Worm (Caenorhabditis elegans) whole organism, L1 larva: ENCODE data around the gene C14A4.8.

Source experiments
- F16B12.6 ChIP-seq: fragments of 150-350 bp; optimal IDR thresholded peaks from 2 replicates; lab custom pipeline; 2014; ENCODE audit warnings: missing biosample characterization, missing genetic modification characterization
- Y116A8C.19 ChIP-seq: sonication (generic microtip); optimal IDR thresholded peaks from 2 replicates; lab custom pipeline; 2016; ENCODE audit warnings: missing compliant biosample characterization, missing genetic modification characterization, borderline replicate concordance
- alr-1 ChIP-seq: fragments of 200-800 bp; sonication (Bioruptor generic); optimal IDR thresholded peaks from 2 replicates; lab custom pipeline; 2018; ENCODE audit warnings: borderline replicate concordance, mild to moderate bottlenecking, missing genetic modification characterization, missing compliant biosample characterization
- aly-2 ChIP-seq: fragments of 150-350 bp; optimal IDR thresholded peaks from 2 replicates; lab custom pipeline; 2014; ENCODE audit warnings: missing biosample characterization, missing genetic modification characterization
- ceh-63 ChIP-seq: fragments of 200-800 bp; sonication (Bioruptor generic); optimal IDR thresholded peaks from 2 replicates; lab custom pipeline; 2018; ENCODE audit warnings: mild to moderate bottlenecking, missing genetic modification characterization, missing compliant biosample characterization
- ceh-88 ChIP-seq: fragments of 200-800 bp; sonication (Bioruptor generic); IDR thresholded peaks from 2 replicates; pipeline ENCODE4 v1.3.6; 2022; ENCODE audit warnings: missing genetic modification characterization, missing compliant biosample characterization
- ces-1 ChIP-seq: fragments of 150-350 bp; optimal IDR thresholded peaks from 2 replicates; lab custom pipeline; 2014; ENCODE audit warnings: missing biosample characterization, missing genetic modification reagents, missing genetic modification characterization
- efl-3 ChIP-seq: fragments of 200-800 bp; sonication (Bioruptor generic); optimal IDR thresholded peaks from 2 replicates; lab custom pipeline; 2018; ENCODE audit warnings: mild to moderate bottlenecking, missing genetic modification characterization, missing compliant biosample characterization
- egl-13 ChIP-seq: sonication (generic microtip); optimal IDR thresholded peaks from 2 replicates; lab custom pipeline; 2016; ENCODE audit warnings: missing genotype, missing genetic modification reagents, missing genetic modification characterization, missing compliant biosample characterization
- elt-2 ChIP-seq: sonication (generic microtip); optimal IDR thresholded peaks from 2 replicates; lab custom pipeline; 2016; ENCODE audit warnings: missing genetic modification characterization, mild to moderate bottlenecking, inconsistent platforms, missing compliant biosample characterization, missing genetic modification reagents
- ets-5 ChIP-seq: fragments of 200-800 bp; sonication (Bioruptor generic); IDR thresholded peaks from 2 replicates; pipeline ENCODE4 v1.3.6; 2022; ENCODE audit warnings: missing genetic modification characterization, missing compliant biosample characterization
- fkh-10 ChIP-seq: sonication (generic microtip); optimal IDR thresholded peaks from 2 replicates; lab custom pipeline; 2017; ENCODE audit warnings: missing biosample characterization, missing genetic modification reagents, missing genetic modification characterization
- fkh-4 ChIP-seq: sonication (generic microtip); optimal IDR thresholded peaks from 2 replicates; lab custom pipeline; 2016; ENCODE audit warnings: missing compliant biosample characterization, missing genetic modification characterization, borderline replicate concordance
- fkh-8 ChIP-seq: sonication (generic microtip); optimal IDR thresholded peaks from 2 replicates; lab custom pipeline; 2016; ENCODE audit warnings: mild to moderate bottlenecking, missing genetic modification characterization, missing compliant biosample characterization
- hlh-17 ChIP-seq: fragments of 200-800 bp; sonication (Bioruptor generic); optimal IDR thresholded peaks from 2 replicates; lab custom pipeline; 2018; ENCODE audit warnings: missing genetic modification characterization, mild to moderate bottlenecking, missing compliant biosample characterization, moderate library complexity, borderline replicate concordance
- hlh-4 ChIP-seq: sonication (generic microtip); optimal IDR thresholded peaks from 2 replicates; lab custom pipeline; 2016; ENCODE audit warnings: mild to moderate bottlenecking, missing genetic modification characterization, missing compliant biosample characterization
- hpl-2 ChIP-seq: fragments of 150-350 bp; optimal IDR thresholded peaks from 2 replicates; lab custom pipeline; 2014; ENCODE audit warnings: missing biosample characterization, missing genetic modification reagents, missing genetic modification characterization
- irx-1 ChIP-seq: sonication (generic microtip); optimal IDR thresholded peaks from 2 replicates; lab custom pipeline; 2016; ENCODE audit warnings: missing genetic modification characterization, missing compliant biosample characterization
- jun-1 ChIP-seq: fragments of 150-350 bp; optimal IDR thresholded peaks from 2 replicates; lab custom pipeline; 2014; ENCODE audit warnings: missing biosample characterization, missing genetic modification reagents, missing genetic modification characterization
- lin-13 ChIP-seq: fragments of 150-350 bp; optimal IDR thresholded peaks from 2 replicates; lab custom pipeline; 2014; ENCODE audit warnings: missing biosample characterization, missing genetic modification reagents, missing genetic modification characterization
- lin-35 ChIP-seq, 2 experiments: fragments of 150-350 bp; optimal IDR thresholded peaks; 2 replicates each; lab custom pipeline; 2014; ENCODE audit warnings: missing biosample characterization in 2 of 2, missing genetic modification characterization in 2 of 2, missing genetic modification reagents in 2 of 2
- lin-39 ChIP-seq: fragments of 150-350 bp; optimal IDR thresholded peaks from 2 replicates; lab custom pipeline; 2014; ENCODE audit warnings: missing biosample characterization, missing genetic modification reagents, missing genetic modification characterization
- lsy-2 ChIP-seq, 2 experiments: fragments of 150-350 bp; optimal IDR thresholded peaks; 2 replicates each; lab custom pipeline; 2014; ENCODE audit warnings: missing biosample characterization in 2 of 2, missing genetic modification characterization in 2 of 2
- mab-9 ChIP-seq: fragments of 200-800 bp; sonication (Bioruptor generic); IDR thresholded peaks from 2 replicates; pipeline ENCODE4 v1.3.6; 2022; ENCODE audit warnings: missing genetic modification reagents, missing genetic modification characterization, missing compliant biosample characterization
- nhr-237 ChIP-seq: fragments of 150-350 bp; optimal IDR thresholded peaks from 2 replicates; lab custom pipeline; 2014; ENCODE audit warnings: missing biosample characterization, missing genetic modification characterization
- nhr-28 ChIP-seq: fragments of 150-350 bp; optimal IDR thresholded peaks from 2 replicates; lab custom pipeline; 2014; ENCODE audit warnings: missing biosample characterization, missing genetic modification characterization
- nhr-47 ChIP-seq: sonication (generic microtip); optimal IDR thresholded peaks from 2 replicates; lab custom pipeline; 2016; ENCODE audit warnings: mild to moderate bottlenecking, missing genetic modification characterization, moderate library complexity, missing compliant biosample characterization
- nhr-71 ChIP-seq: sonication (generic microtip); optimal IDR thresholded peaks from 2 replicates; lab custom pipeline; 2016; ENCODE audit warnings: mild to moderate bottlenecking, missing genetic modification characterization, moderate library complexity, missing compliant biosample characterization
- nhr-77 ChIP-seq: fragments of 150-350 bp; optimal IDR thresholded peaks from 2 replicates; lab custom pipeline; 2014; ENCODE audit warnings: missing biosample characterization, missing genetic modification characterization
- nhr-84 ChIP-seq: sonication (generic microtip); optimal IDR thresholded peaks from 2 replicates; lab custom pipeline; 2017; ENCODE audit warnings: missing biosample characterization, missing genetic modification characterization
- nhr-85 ChIP-seq: sonication (generic microtip); peaks from one replicate; lab custom pipeline; 2016; ENCODE audit warnings: missing genetic modification characterization, inconsistent platforms, missing compliant biosample characterization
- pag-3 ChIP-seq: sonication (generic microtip); optimal IDR thresholded peaks from 2 replicates; lab custom pipeline; 2017; ENCODE audit warnings: missing genetic modification characterization, mild to moderate bottlenecking, missing compliant biosample characterization, antibody characterized with exemption, borderline replicate concordance; ENCODE audit not compliant: insufficient read depth
- pax-3 ChIP-seq: fragments of 200-800 bp; sonication (Bioruptor generic); optimal IDR thresholded peaks from 2 replicates; lab custom pipeline; 2018; ENCODE audit warnings: mild to moderate bottlenecking, missing genetic modification characterization, moderate library complexity, missing compliant biosample characterization
- pqm-1 ChIP-seq: sonication (generic microtip); optimal IDR thresholded peaks from 3 replicates; lab custom pipeline; 2017; ENCODE audit warnings: missing biosample characterization, missing genetic modification characterization
- rnt-1 ChIP-seq: sonication (generic microtip); optimal IDR thresholded peaks from 2 replicates; lab custom pipeline; 2016; ENCODE audit warnings: mild to moderate bottlenecking, missing genetic modification characterization, moderate library complexity, missing compliant biosample characterization
- skn-1 ChIP-seq: fragments of 150-350 bp; optimal IDR thresholded peaks from 2 replicates; lab custom pipeline; 2014; ENCODE audit warnings: missing biosample characterization, missing genetic modification characterization
- snpc-4 ChIP-seq: fragments of 150-350 bp; optimal IDR thresholded peaks from 2 replicates; lab custom pipeline; 2014; ENCODE audit warnings: missing biosample characterization, missing genetic modification characterization
- snu-23 ChIP-seq: sonication (generic microtip); optimal IDR thresholded peaks from 2 replicates; lab custom pipeline; 2016; ENCODE audit warnings: missing genetic modification characterization, missing compliant biosample characterization
- sptf-1 ChIP-seq: fragments of 150-350 bp; optimal IDR thresholded peaks from 2 replicates; lab custom pipeline; 2014; ENCODE audit warnings: missing biosample characterization, missing genetic modification characterization
- sup-37 ChIP-seq: fragments of 200-800 bp; sonication (Bioruptor generic); optimal IDR thresholded peaks from 2 replicates; lab custom pipeline; 2018; ENCODE audit warnings: mild to moderate bottlenecking, missing genetic modification characterization, missing compliant biosample characterization
- unc-30 ChIP-seq: sonication (generic microtip); optimal IDR thresholded peaks from 2 replicates; lab custom pipeline; 2017; ENCODE audit warnings: missing biosample characterization, missing genetic modification characterization
- unc-62 ChIP-seq: fragments of 150-350 bp; optimal IDR thresholded peaks from 2 replicates; lab custom pipeline; 2014; ENCODE audit warnings: missing biosample characterization, missing genetic modification reagents, missing genetic modification characterization
- unc-86 ChIP-seq: sonication (generic microtip); optimal IDR thresholded peaks from 2 replicates; lab custom pipeline; 2016; ENCODE audit warnings: missing genetic modification characterization, missing compliant biosample characterization
- unc-98 ChIP-seq: fragments of 200-800 bp; sonication (Bioruptor generic); IDR thresholded peaks from 2 replicates; pipeline ENCODE4 v1.3.6; 2022; ENCODE audit warnings: missing genetic modification characterization, missing compliant biosample characterization
- vab-15 ChIP-seq: sonication (generic microtip); optimal IDR thresholded peaks from 2 replicates; lab custom pipeline; 2017; ENCODE audit warnings: missing genotype, mild to moderate bottlenecking, missing genetic modification characterization, missing compliant biosample characterization
- zip-4 ChIP-seq: fragments of 200-800 bp; sonication (Bioruptor generic); optimal IDR thresholded peaks from 2 replicates; lab custom pipeline; 2018; ENCODE audit warnings: mild to moderate bottlenecking, missing genetic modification characterization, moderate library complexity, missing compliant biosample characterization
- ztf-11 ChIP-seq, 2 experiments: sonication (generic microtip); optimal IDR thresholded peaks; 2 replicates each; lab custom pipeline; 2016 to 2017; ENCODE audit warnings: missing genetic modification characterization in 2 of 2, missing biosample characterization in 1 of 2, missing compliant biosample characterization in 1 of 2
- ztf-4 ChIP-seq: fragments of 150-350 bp; optimal IDR thresholded peaks from 2 replicates; lab custom pipeline; 2014; ENCODE audit warnings: missing biosample characterization, missing genetic modification characterization

The C14A4.8 gene

ce11 chrII:10550173-10550572, 47.8 kb downstream of the C14A4.8 start (continued):
- TF ChIP-seq pqm-1 (tag; lab: Kevin White, UChicago) (no peak), lin-13 (GFP tag; lab: Kevin White, UChicago) (no peak), egl-13 (no peak), lsy-2 (tag; optimal IDR thresholded peaks at IDR 0.05; lab: Kevin White, UChicago) (peak in 1 of 2 experiments; percentile 44), aly-2 (tag; lab: Kevin White, UChicago) (no peak), hpl-2 (GFP tag; lab: Kevin White, UChicago) (no peak), nhr-77 (tag; lab: Kevin White, UChicago) (no peak), nhr-237 (tag; lab: Kevin White, UChicago) (no peak), nhr-85 (tag; lab: Kevin White, UChicago) (peak; percentile 15), fkh-8 (tag; lab: Kevin White, UChicago) (no peak), fkh-10 (GFP tag; lab: Kevin White, UChicago) (peak; percentile 12), snu-23 (peak; percentile 10), sup-37 (GFP tag; lab: Kevin White, UChicago) (no peak), sptf-1 (tag; lab: Kevin White, UChicago) (peak; percentile 94), Y116A8C.19 (tag; lab: Kevin White, UChicago) (no peak)

- TF ChIP-seq unc-62 = no peak
- TF ChIP-seq nhr-47 (tag; lab: Kevin White, UChicago) = peak; percentile 89
- TF ChIP-seq ztf-4 (tag; lab: Kevin White, UChicago) = peak; percentile 87
- peak; percentile 66 for TF ChIP-seq mab-9 (GFP tag; lab: Robert Waterston, UW)
- peak; percentile 90 for TF ChIP-seq unc-86 (tag; lab: Kevin White, UChicago)
- no peak for TF ChIP-seq fkh-4 (tag; lab: Kevin White, UChicago)
- no peak for TF ChIP-seq alr-1
- peak; percentile 72 to 77 for TF ChIP-seq lin-35 (GFP tag; optimal IDR thresholded peaks at IDR 0.05; lab: Kevin White, UChicago)
- no peak for TF ChIP-seq unc-30 (tag; lab: Kevin White, UChicago)
- no peak for TF ChIP-seq pag-3 (tag; lab: Kevin White, UChicago)
- TF ChIP-seq elt-2 (tag; lab: Kevin White, UChicago) = peak; percentile 47
- no peak for TF ChIP-seq unc-98 (GFP tag; lab: Robert Waterston, UW)
- TF ChIP-seq egl-13 = peak; percentile 49
- TF ChIP-seq pax-3 = peak; percentile 66
- TF ChIP-seq rnt-1 (tag; lab: Kevin White, UChicago) = peak; percentile 84
- TF ChIP-seq nhr-85 (tag; lab: Kevin White, UChicago) = peak; percentile 92
- peak; percentile 81 to 90 for TF ChIP-seq lsy-2 (tag; optimal IDR thresholded peaks at IDR 0.05; lab: Kevin White, UChicago)
- no peak for TF ChIP-seq nhr-28 (tag; lab: Kevin White, UChicago)
- TF ChIP-seq hlh-4 (tag; lab: Kevin White, UChicago) = no peak
- TF ChIP-seq ceh-88 (GFP tag; lab: Robert Waterston, UW) = peak; percentile 64
- peak; percentile 91 for TF ChIP-seq skn-1 (tag; lab: Kevin White, UChicago)
- no peak for TF ChIP-seq hlh-17 (GFP tag; lab: Kevin White, UChicago)
- TF ChIP-seq snpc-4 (tag; lab: Kevin White, UChicago) = peak; percentile 59
- peak in 1 of 2 experiments; percentile 72 for TF ChIP-seq ztf-11 (tag; optimal IDR thresholded peaks at IDR 0.05; lab: Kevin White, UChicago)
- no peak for TF ChIP-seq ces-1 (GFP tag; lab: Kevin White, UChicago)
- TF ChIP-seq lin-39 (tag; lab: Kevin White, UChicago) = no peak
- TF ChIP-seq pqm-1 (tag; lab: Kevin White, UChicago) = no peak
- peak; percentile 89 for TF ChIP-seq jun-1 (tag; lab: Kevin White, UChicago)
- no peak for TF ChIP-seq nhr-84 (tag; lab: Kevin White, UChicago)
- no peak for TF ChIP-seq ceh-63
- TF ChIP-seq nhr-71 (tag; lab: Kevin White, UChicago) = peak; percentile 96
- no peak for TF ChIP-seq hpl-2 (GFP tag; lab: Kevin White, UChicago)
- peak; percentile 29 for TF ChIP-seq F16B12.6 (tag; lab: Kevin White, UChicago)
- no peak for TF ChIP-seq vab-15 (tag; lab: Kevin White, UChicago)
- peak; percentile 34 for TF ChIP-seq irx-1 (tag; lab: Kevin White, UChicago)
- peak; percentile 70 for TF ChIP-seq nhr-77 (tag; lab: Kevin White, UChicago)
- no peak for TF ChIP-seq efl-3 (GFP tag; lab: Kevin White, UChicago)
- 0 out of 2 replicates have a peak, but pooled peaks have one; percentile 5 for TF ChIP-seq ets-5 (GFP tag; lab: Robert Waterston, UW)
- TF ChIP-seq zip-4 (GFP tag; lab: Kevin White, UChicago) = no peak
These were observed 48.9 kb downstream of the C14A4.8 start for ce11 chrII:10548778-10549671.
